Fruit fly (Drosophila melanogaster) whole organism, embryonic: ENCODE results near the gene CG12347.

Experiments
- Awh ChIP-seq: fragments of 200-800 bp; sonication (Bioruptor generic); IDR thresholded peaks from 2 replicates; pipeline ENCODE4, ENCODE4 v1.3.6; 2022; ENCODE audit warnings: missing biosample characterization, missing genetic modification characterization
- Bdp1 ChIP-seq: fragments of 200-800 bp; sonication (Bioruptor generic); optimal IDR thresholded peaks from 3 replicates; lab custom pipeline; 2016; ENCODE audit warnings: missing biosample characterization, missing genetic modification characterization
- CG1024 ChIP-seq: fragments of 200-800 bp; sonication (Bioruptor generic); IDR thresholded peaks from 2 replicates; pipeline ENCODE4 v1.3.6; 2022; ENCODE audit warnings: missing biosample characterization, missing genetic modification characterization
- CG10366 ChIP-seq: fragments of 200-800 bp; sonication (Bioruptor generic); IDR thresholded peaks from 2 replicates; pipeline ENCODE4 v1.3.6; 2022; ENCODE audit warnings: missing biosample characterization, missing genetic modification characterization
- CG10654 ChIP-seq: fragments of 200-800 bp; sonication (Bioruptor generic); optimal IDR thresholded peaks from 2 replicates; lab custom pipeline; 2016; ENCODE audit warnings: missing biosample characterization, missing genetic modification characterization
- CG11723 ChIP-seq: fragments of 200-800 bp; sonication (Bioruptor generic); optimal IDR thresholded peaks from 2 replicates; lab custom pipeline; 2017; ENCODE audit warnings: missing biosample characterization, mild to moderate bottlenecking, missing genetic modification characterization
- CG12104 ChIP-seq: fragments of 200-800 bp; sonication (Bioruptor generic); optimal IDR thresholded peaks from 3 replicates; lab custom pipeline; 2016; ENCODE audit warnings: missing biosample characterization, missing genetic modification characterization
- CG14441 ChIP-seq: fragments of 200-800 bp; sonication (Bioruptor generic); IDR thresholded peaks from 2 replicates; pipeline ENCODE4 v1.3.6; 2022; ENCODE audit warnings: missing biosample characterization, missing genetic modification characterization
- CG17802 ChIP-seq: fragments of 200-800 bp; sonication (Bioruptor generic); optimal IDR thresholded peaks from 2 replicates; lab custom pipeline; 2018; ENCODE audit warnings: missing biosample characterization, mild to moderate bottlenecking, missing genetic modification characterization, moderate library complexity
- CG2199 ChIP-seq: fragments of 200-800 bp; sonication (Bioruptor generic); IDR thresholded peaks from 3 replicates; pipeline ENCODE4 v1.3.6; 2022; ENCODE audit warnings: missing biosample characterization, missing genetic modification characterization
- CG31388 ChIP-seq: fragments of 200-800 bp; sonication (Bioruptor generic); optimal IDR thresholded peaks from 2 replicates; lab custom pipeline; 2016; ENCODE audit warnings: missing biosample characterization, missing genetic modification characterization
- CG3163 ChIP-seq: fragments of 200-800 bp; sonication (Bioruptor generic); optimal IDR thresholded peaks from 3 replicates; lab custom pipeline; 2016; ENCODE audit warnings: missing biosample characterization, missing genetic modification characterization
- CG32772 ChIP-seq: fragments of 200-800 bp; sonication (Bioruptor generic); IDR thresholded peaks from 2 replicates; pipeline ENCODE4 v1.3.6; 2022; ENCODE audit warnings: missing biosample characterization, missing genetic modification characterization
- CG4424 ChIP-seq: fragments of 200-800 bp; sonication (Bioruptor generic); optimal IDR thresholded peaks from 3 replicates; lab custom pipeline; 2016; ENCODE audit warnings: missing biosample characterization, missing genetic modification characterization
- CG4820 ChIP-seq: fragments of 200-800 bp; sonication (Bioruptor generic); optimal IDR thresholded peaks from 3 replicates; lab custom pipeline; 2016; ENCODE audit warnings: missing biosample characterization, missing genetic modification characterization
- CG8290 ChIP-seq, 3 experiments: fragments of 200-800 bp; sonication (Bioruptor generic); optimal IDR thresholded peaks; 2 replicates each; lab custom pipeline; 2016 to 2019; ENCODE audit warnings: missing biosample characterization in 3 of 3, missing genetic modification characterization in 3 of 3, mild to moderate bottlenecking in 2 of 3, moderate library complexity in 1 of 3
- CG8944 ChIP-seq: fragments of 200-800 bp; sonication (Bioruptor generic); optimal IDR thresholded peaks from 3 replicates; lab custom pipeline; 2016; ENCODE audit warnings: missing biosample characterization, missing genetic modification characterization
- CG9215 ChIP-seq: fragments of 200-800 bp; sonication (Bioruptor generic); IDR thresholded peaks from 2 replicates; pipeline ENCODE4 v1.3.6; 2022; ENCODE audit warnings: missing biosample characterization, missing genetic modification characterization
- CG9876 ChIP-seq: fragments of 200-800 bp; sonication (Bioruptor generic); optimal IDR thresholded peaks from 2 replicates; lab custom pipeline; 2016; ENCODE audit warnings: missing biosample characterization, missing genetic modification characterization
- CG9932 ChIP-seq: fragments of 200-800 bp; sonication (Bioruptor generic); IDR thresholded peaks from 2 replicates; pipeline ENCODE4 v1.3.6; 2022; ENCODE audit warnings: missing biosample characterization, missing genetic modification characterization
- CTCF ChIP-seq: fragments of 200-800 bp; sonication (Bioruptor generic); optimal IDR thresholded peaks from 2 replicates; lab custom pipeline; 2017; ENCODE audit warnings: missing biosample characterization, mild to moderate bottlenecking, missing genetic modification characterization, moderate library complexity
- Sin3A ChIP-seq: fragments of >200 bp; optimal IDR thresholded peaks from 2 replicates; lab custom pipeline; 2018
- Sry-β ChIP-seq: fragments of 200-800 bp; sonication (Bioruptor generic); optimal IDR thresholded peaks from 2 replicates; lab custom pipeline; 2018; ENCODE audit warnings: missing biosample characterization, mild to moderate bottlenecking, missing genetic modification characterization, moderate library complexity
- TFAM ChIP-seq: fragments of 200-800 bp; sonication (Bioruptor generic); optimal IDR thresholded peaks from 2 replicates; lab custom pipeline; 2017; ENCODE audit warnings: missing biosample characterization, missing genetic modification characterization, inconsistent platforms
- Taf1 ChIP-seq: fragments of 200-800 bp; sonication (Bioruptor generic); IDR thresholded peaks from 2 replicates; pipeline ENCODE4 v1.3.6; 2022; ENCODE audit warnings: missing biosample characterization, missing genetic modification characterization
- abd-A ChIP-seq: fragments of 200-800 bp; sonication (Bioruptor generic); optimal IDR thresholded peaks from 3 replicates; lab custom pipeline; 2019; ENCODE audit warnings: missing biosample characterization, mild to moderate bottlenecking, missing genetic modification characterization, moderate library complexity
- ara ChIP-seq: fragments of 200-800 bp; sonication (Bioruptor generic); IDR thresholded peaks from 2 replicates; pipeline ENCODE4 v1.3.6; 2022; ENCODE audit warnings: missing biosample characterization, missing genetic modification characterization
- chinmo ChIP-seq: fragments of 200-800 bp; sonication (Bioruptor generic); IDR thresholded peaks from 4 replicates; pipeline ENCODE4 v1.3.6; 2022; ENCODE audit warnings: missing biosample characterization, missing genetic modification characterization; ENCODE audit not compliant: partially characterized antibody
- croc ChIP-seq: fragments of 200-800 bp; sonication (Bioruptor generic); conservative IDR thresholded peaks from 3 replicates; pipeline ENCODE4 v1.3.6; 2022; ENCODE audit warnings: missing biosample characterization, missing genetic modification characterization
- crol ChIP-seq: fragments of 200-800 bp; sonication (Bioruptor generic); IDR thresholded peaks from 2 replicates; pipeline ENCODE4 v1.3.6; 2022; ENCODE audit warnings: missing biosample characterization, missing genetic modification characterization
- cwo ChIP-seq: fragments of 200-800 bp; sonication (Bioruptor generic); optimal IDR thresholded peaks from 3 replicates; lab custom pipeline; 2017; ENCODE audit warnings: missing biosample characterization, missing genetic modification characterization, mild to moderate bottlenecking, moderate library complexity, missing genetic modification reagents
- gce ChIP-seq: fragments of 200-800 bp; sonication (Bioruptor generic); IDR thresholded peaks from 3 replicates; pipeline ENCODE4 v1.3.6; 2022; ENCODE audit warnings: missing biosample characterization, missing genetic modification characterization
- gcm ChIP-seq: fragments of 200-800 bp; sonication (Bioruptor generic); optimal IDR thresholded peaks from 2 replicates; lab custom pipeline; 2019; ENCODE audit warnings: missing biosample characterization, mild to moderate bottlenecking, missing genetic modification characterization, moderate library complexity
- gem ChIP-seq: fragments of 200-800 bp; sonication (Bioruptor generic); optimal IDR thresholded peaks from 2 replicates; lab custom pipeline; 2019; ENCODE audit warnings: missing biosample characterization, mild to moderate bottlenecking, missing genetic modification characterization, moderate library complexity
- ham ChIP-seq: fragments of 200-800 bp; sonication (Bioruptor generic); IDR thresholded peaks from 2 replicates; pipeline ENCODE4 v1.3.6; 2022; ENCODE audit warnings: missing biosample characterization, missing genetic modification characterization
- kah ChIP-seq: fragments of 200-800 bp; sonication (Bioruptor generic); optimal IDR thresholded peaks from 2 replicates; lab custom pipeline; 2018; ENCODE audit warnings: missing biosample characterization, mild to moderate bottlenecking, missing genetic modification characterization
- klu ChIP-seq: fragments of 200-800 bp; sonication (Bioruptor generic); IDR thresholded peaks from 2 replicates; pipeline ENCODE4 v1.3.6; 2022; ENCODE audit warnings: missing biosample characterization, missing genetic modification characterization
- knrl ChIP-seq: fragments of 200-800 bp; sonication (Bioruptor generic); IDR thresholded peaks from 3 replicates; pipeline ENCODE4 v1.3.6; 2022; ENCODE audit warnings: missing biosample characterization, missing genetic modification characterization; ENCODE audit not compliant: partially characterized antibody
- mam ChIP-seq: fragments of 200-800 bp; sonication (Bioruptor generic); optimal IDR thresholded peaks from 3 replicates; lab custom pipeline; 2016; ENCODE audit warnings: missing biosample characterization, missing genetic modification characterization
- nmo ChIP-seq: fragments of 200-800 bp; sonication (Bioruptor generic); optimal IDR thresholded peaks from 2 replicates; lab custom pipeline; 2018; ENCODE audit warnings: missing biosample characterization, mild to moderate bottlenecking, missing genetic modification characterization, moderate library complexity
- odd ChIP-seq: fragments of 200-800 bp; sonication (Bioruptor generic); optimal IDR thresholded peaks from 2 replicates; lab custom pipeline; 2017; ENCODE audit warnings: missing biosample characterization, mild to moderate bottlenecking, missing genetic modification characterization
- phol ChIP-seq: fragments of 200-800 bp; sonication (Bioruptor generic); optimal IDR thresholded peaks from 3 replicates; lab custom pipeline; 2018; ENCODE audit warnings: missing biosample characterization, mild to moderate bottlenecking, missing genetic modification characterization, moderate library complexity
- psq ChIP-seq: fragments of 200-800 bp; sonication (Bioruptor generic); optimal IDR thresholded peaks from 2 replicates; lab custom pipeline; 2017; ENCODE audit warnings: missing biosample characterization, missing genetic modification characterization
- ranshi ChIP-seq: fragments of 200-800 bp; sonication (Bioruptor generic); IDR thresholded peaks from 2 replicates; pipeline ENCODE4 v1.3.6; 2022; ENCODE audit warnings: missing biosample characterization, missing genetic modification characterization
- sd ChIP-seq: fragments of 200-800 bp; sonication (Bioruptor generic); optimal IDR thresholded peaks from 3 replicates; lab custom pipeline; 2018; ENCODE audit warnings: missing biosample characterization, mild to moderate bottlenecking, missing genetic modification characterization, moderate library complexity
- sim ChIP-seq: fragments of 200-800 bp; sonication (Bioruptor generic); IDR thresholded peaks from 2 replicates; pipeline ENCODE4 v1.3.6; 2022; ENCODE audit warnings: missing biosample characterization, missing genetic modification characterization
- slbo ChIP-seq: fragments of 200-800 bp; sonication (Bioruptor generic); IDR thresholded peaks from 2 replicates; pipeline ENCODE4 v1.3.6; 2022; ENCODE audit warnings: missing biosample characterization, missing genetic modification characterization
- trem ChIP-seq: fragments of 200-800 bp; optimal IDR thresholded peaks from 3 replicates; lab custom pipeline; 2019; ENCODE audit warnings: missing biosample characterization, mild to moderate bottlenecking, missing genetic modification characterization, moderate library complexity
- zen ChIP-seq: fragments of 200-800 bp; sonication (Bioruptor generic); optimal IDR thresholded peaks from 3 replicates; lab custom pipeline; 2018; ENCODE audit warnings: missing biosample characterization, mild to moderate bottlenecking, missing genetic modification characterization, moderate library complexity

The CG12347 gene

DNA sequence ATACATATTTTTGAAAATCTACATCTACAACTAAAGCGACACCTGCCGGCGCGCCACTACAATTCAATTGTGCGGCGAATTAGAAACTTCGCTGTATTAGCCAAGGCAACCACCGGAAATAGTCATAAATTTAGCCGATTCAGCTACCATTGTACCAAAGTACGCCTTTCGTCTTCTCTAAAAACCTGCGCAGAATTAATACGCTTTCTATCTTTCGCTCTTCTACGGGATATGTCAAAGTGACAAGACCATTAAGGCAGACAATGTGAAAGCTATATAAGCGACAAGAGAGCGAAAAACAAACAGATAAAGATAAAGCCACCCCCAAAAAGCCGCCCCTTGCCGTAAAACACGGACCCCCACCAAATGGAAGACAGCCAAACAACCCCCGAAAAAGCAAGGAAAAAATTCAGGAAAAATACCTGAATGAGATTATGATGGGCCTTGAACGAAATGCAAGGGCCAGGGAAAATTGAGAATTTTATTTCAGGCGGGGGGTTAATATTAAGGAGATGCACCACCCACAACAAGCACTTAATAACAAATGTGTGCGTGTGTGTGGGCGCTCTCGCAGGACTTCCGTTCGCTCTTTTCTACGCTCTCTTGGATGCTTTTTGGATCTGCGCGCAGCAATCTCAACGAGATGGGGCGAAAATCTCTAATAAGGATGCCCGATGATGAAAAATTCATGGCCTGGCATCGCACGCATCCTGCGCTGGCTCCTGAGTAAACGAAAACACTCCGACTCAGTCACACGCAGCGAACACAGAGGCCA is 13.1 kb downstream of the CG12347 start, which contains the start of gene cpo (continued):
- TF ChIP-seq slbo (GFP tag; lab: Robert Waterston, UW) (peak; percentile 85), gem (tag; lab: Kevin White, UChicago) (peak; percentile 71), Sin3A (lab: Kevin White, UChicago) (no peak), CG8290 (GFP tag; optimal IDR thresholded peaks at IDR 0.05; lab: Kevin White, UChicago) (peak; percentile 72), CG8290 (tag; optimal IDR thresholded peaks at IDR 0.05; lab: Kevin White, UChicago) (peak; percentile 85 to 93), CG14441 (peak; percentile 85), CG11723 (GFP tag; lab: Kevin White, UChicago) (peak; percentile 86), Taf1 (GFP tag; lab: Robert Waterston, UW) (no peak), CG9932 (GFP tag; lab: Robert Waterston, UW) (peak; percentile 66), zen (tag; lab: Kevin White, UChicago) (peak; percentile 73), croc (GFP tag; lab: Robert Waterston, UW) (peak; percentile 71; the same call in 2 of the 3 replicates), CG9215 (GFP tag; lab: Robert Waterston, UW) (0 out of 2 replicates have a peak, but pooled peaks have one; percentile 24), CG4820 (GFP tag; lab: Kevin White, UChicago) (peak; percentile 60), CG31388 (GFP tag; lab: Kevin White, UChicago) (no peak), ranshi (GFP tag; lab: Robert Waterston, UW) (peak; percentile 84), CG10366 (GFP tag; lab: Robert Waterston, UW) (peak; percentile 87)

DNA sequence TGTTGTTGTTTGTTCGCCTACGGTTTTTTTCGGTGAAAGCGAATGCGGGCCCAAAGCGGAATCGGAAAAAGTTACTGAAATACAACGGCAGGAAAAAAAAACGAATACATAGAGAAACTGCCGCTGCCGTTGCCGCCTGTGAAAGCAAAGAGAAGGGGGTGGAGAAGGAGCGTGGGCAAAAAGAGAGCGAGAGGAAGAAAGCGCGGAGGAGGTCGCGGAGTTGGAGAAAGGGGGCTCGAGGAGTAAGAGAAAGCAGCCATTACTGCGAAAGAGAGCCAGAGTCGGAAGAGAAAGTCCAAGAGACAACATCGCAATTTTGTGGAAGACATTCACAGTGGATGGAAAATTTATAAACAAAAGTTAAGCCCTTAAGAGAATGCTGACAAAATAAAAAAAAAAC is 14.0 kb downstream of the CG12347 start:
- TF ChIP-seq phol (tag; lab: Kevin White, UChicago): no peak
- no peak for TF ChIP-seq CG8944 (GFP tag; lab: Kevin White, UChicago)
- TF ChIP-seq odd (GFP tag; lab: Kevin White, UChicago): no peak
- TF ChIP-seq Awh (GFP tag; lab: Robert Waterston, UW): no peak
- TF ChIP-seq CG1024 (GFP tag; lab: Robert Waterston, UW): no peak
- peak; percentile 50 for TF ChIP-seq gcm (GFP tag; lab: Kevin White, UChicago)
- TF ChIP-seq ham (GFP tag; lab: Robert Waterston, UW): no peak
- TF ChIP-seq sd (tag; lab: Kevin White, UChicago): no peak
- TF ChIP-seq crol (GFP tag; lab: Robert Waterston, UW): peak; percentile 63
- 0 out of 4 replicates have a peak, but pooled peaks have one; percentile 16 for TF ChIP-seq chinmo (GFP tag; lab: Robert Waterston, UW)
- no peak for TF ChIP-seq gce (GFP tag; lab: Robert Waterston, UW)
- TF ChIP-seq Bdp1: no peak
- TF ChIP-seq trem (tag; lab: Kevin White, UChicago): no peak
- TF ChIP-seq cwo (GFP tag; lab: Kevin White, UChicago): no peak
- no peak for TF ChIP-seq ara (GFP tag; lab: Robert Waterston, UW)
- no peak for TF ChIP-seq abd-A (tag; lab: Kevin White, UChicago)
- TF ChIP-seq klu: no peak
- TF ChIP-seq CG12104 (GFP tag; lab: Kevin White, UChicago): no peak
- no peak for TF ChIP-seq knrl (GFP tag; lab: Robert Waterston, UW)
- no peak for TF ChIP-seq CTCF
- no peak for TF ChIP-seq TFAM (GFP tag; lab: Kevin White, UChicago)
- TF ChIP-seq mam (GFP tag; lab: Kevin White, UChicago): no peak
- TF ChIP-seq psq: peak; percentile 15
- no peak for TF ChIP-seq CG17802 (tag; lab: Kevin White, UChicago)
- TF ChIP-seq sim (GFP tag; lab: Robert Waterston, UW): no peak
- no peak for TF ChIP-seq CG2199 (GFP tag; lab: Robert Waterston, UW)
- no peak for TF ChIP-seq Sry-β
- TF ChIP-seq CG9215 (GFP tag; lab: Robert Waterston, UW): no peak
- peak; percentile 95 for TF ChIP-seq CG3163
- no peak for TF ChIP-seq CG11723 (GFP tag; lab: Kevin White, UChicago)
- TF ChIP-seq CG4424 (GFP tag; lab: Kevin White, UChicago): no peak
- TF ChIP-seq CG10654 (GFP tag; lab: Kevin White, UChicago): no peak
- TF ChIP-seq kah (GFP tag; lab: Kevin White, UChicago): no peak
- no peak for TF ChIP-seq nmo
- TF ChIP-seq CG32772 (GFP tag; lab: Robert Waterston, UW): no peak
- no peak for TF ChIP-seq CG9876 (GFP tag; lab: Kevin White, UChicago)
